Worm (Caenorhabditis elegans) whole organism, late embryonic: Measurements from ENCODE around the gene T24A6.16.

Source experiments
- ceh-2 ChIP-seq: sonication (generic microtip); optimal IDR thresholded peaks from 2 replicates; lab custom pipeline; 2016; ENCODE audit warnings: missing genotype, missing genetic modification characterization, missing compliant biosample characterization
- ceh-30 ChIP-seq: fragments of 150-350 bp; optimal IDR thresholded peaks from 2 replicates; lab custom pipeline; 2014; ENCODE audit warnings: missing biosample characterization, missing genetic modification characterization
- dmd-4 ChIP-seq: sonication (generic microtip); optimal IDR thresholded peaks from 2 replicates; lab custom pipeline; 2016; ENCODE audit warnings: borderline replicate concordance, missing genetic modification characterization, missing compliant biosample characterization
- dve-1 ChIP-seq: sonication (generic microtip); optimal IDR thresholded peaks from 2 replicates; lab custom pipeline; 2017; ENCODE audit warnings: antibody characterized with exemption, mild to moderate bottlenecking, missing genetic modification characterization, missing compliant biosample characterization
- eyg-1 ChIP-seq: sonication (generic microtip); optimal IDR thresholded peaks from 2 replicates; lab custom pipeline; 2016; ENCODE audit warnings: missing genotype, missing genetic modification characterization, missing compliant biosample characterization
- fkh-10 ChIP-seq: fragments of 150-350 bp; optimal IDR thresholded peaks from 2 replicates; lab custom pipeline; 2014; ENCODE audit warnings: missing biosample characterization, missing genetic modification reagents, missing genetic modification characterization
- nfya-1 ChIP-seq: sonication (generic microtip); optimal IDR thresholded peaks from 2 replicates; lab custom pipeline; 2017; ENCODE audit warnings: missing genetic modification characterization, mild to moderate bottlenecking, missing compliant biosample characterization, antibody characterized with exemption, moderate library complexity
- sox-2 ChIP-seq: fragments of 200-800 bp; sonication (Bioruptor generic); IDR thresholded peaks from 2 replicates; pipeline ENCODE4 v1.3.6; 2022; ENCODE audit warnings: missing genetic modification reagents, missing genetic modification characterization, missing compliant biosample characterization
- tbx-2 ChIP-seq: sonication (generic microtip); optimal IDR thresholded peaks from 2 replicates; lab custom pipeline; 2016; ENCODE audit warnings: missing genetic modification characterization, missing compliant biosample characterization
- zip-5 ChIP-seq: sonication (generic microtip); optimal IDR thresholded peaks from 2 replicates; lab custom pipeline; 2016; ENCODE audit warnings: missing genetic modification characterization, missing compliant biosample characterization

DNA sequence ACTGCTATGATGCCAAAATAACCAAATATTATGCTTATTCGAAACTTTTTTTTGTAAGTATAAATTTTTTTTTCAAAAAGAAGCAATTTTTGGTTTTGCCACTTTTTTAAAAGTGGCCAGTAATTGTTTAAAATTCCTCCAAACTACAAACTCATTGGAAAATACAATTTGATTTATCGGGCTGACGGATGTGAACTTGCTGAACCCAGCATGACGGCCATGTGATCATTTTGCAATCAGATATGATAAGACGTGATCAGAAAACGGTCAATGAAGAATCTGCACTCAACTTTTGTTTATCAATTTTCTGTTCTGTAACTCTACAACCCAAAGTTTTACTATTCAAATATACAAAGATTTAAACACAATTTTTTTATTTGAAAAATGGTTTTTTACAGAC, 43.7 kb upstream of the T24A6.16 start:
- TF ChIP-seq zip-5 (tag; lab: Kevin White, UChicago) (no peak), tbx-2 (tag; lab: Kevin White, UChicago) (no peak), dve-1 (tag; lab: Kevin White, UChicago) (no peak), ceh-30 (tag; lab: Kevin White, UChicago) (no peak), nfya-1 (tag; lab: Kevin White, UChicago) (no peak), sox-2 (GFP tag; lab: Robert Waterston, UW) (no peak), ceh-2 (tag; lab: Kevin White, UChicago) (no peak), eyg-1 (tag; lab: Kevin White, UChicago) (no peak), dmd-4 (tag; lab: Kevin White, UChicago) (no peak), fkh-10 (GFP tag; lab: Kevin White, UChicago) (no peak)
